Fruit fly (Drosophila melanogaster) whole organism, embryonic: Measurements from ENCODE around the gene Dup99B.
A peak's percentile ranks its signal among the peaks of the same experiment; 100 is the strongest.

Experiments used
- Ada2b ChIP-seq: fragments of 200-800 bp; sonication (Bioruptor generic); IDR thresholded peaks from 2 replicates; pipeline ENCODE4 v1.3.6; 2022; ENCODE audit warnings: missing biosample characterization, missing genetic modification characterization
- Asciz ChIP-seq: fragments of 200-800 bp; sonication (Bioruptor generic); optimal IDR thresholded peaks from 2 replicates; lab custom pipeline; 2017; ENCODE audit warnings: missing biosample characterization, mild to moderate bottlenecking, missing genetic modification characterization, missing genetic modification reagents
- Bdp1 ChIP-seq: fragments of 200-800 bp; sonication (Bioruptor generic); optimal IDR thresholded peaks from 3 replicates; lab custom pipeline; 2016; ENCODE audit warnings: missing biosample characterization, missing genetic modification characterization
- Blimp-1 ChIP-seq: fragments of 200-800 bp; sonication (Bioruptor generic); optimal IDR thresholded peaks from 3 replicates; lab custom pipeline; 2018; ENCODE audit warnings: missing biosample characterization, missing genetic modification characterization, mild to moderate bottlenecking, moderate library complexity, missing genetic modification reagents
- CG10321 ChIP-seq: fragments of 200-800 bp; sonication (Bioruptor generic); IDR thresholded peaks from 2 replicates; pipeline ENCODE4 v1.3.6; 2022; ENCODE audit warnings: missing biosample characterization, missing genetic modification characterization
- CG11093 ChIP-seq: fragments of 200-800 bp; sonication (Bioruptor generic); IDR thresholded peaks from 3 replicates; pipeline ENCODE4 v1.3.6; 2022; ENCODE audit warnings: missing biosample characterization, missing genetic modification characterization
- CG11247 ChIP-seq: fragments of 200-800 bp; sonication (Bioruptor generic); IDR thresholded peaks from 2 replicates; pipeline ENCODE4 v1.3.6; 2022; ENCODE audit warnings: missing biosample characterization, missing genetic modification characterization
- CG11695 ChIP-seq: fragments of 200-800 bp; sonication (Bioruptor generic); IDR thresholded peaks from 3 replicates; pipeline ENCODE4 v1.3.6; 2022; ENCODE audit warnings: missing biosample characterization, missing genetic modification characterization
- CG11696 ChIP-seq: fragments of 200-800 bp; sonication (Bioruptor generic); IDR thresholded peaks from 2 replicates; pipeline ENCODE4 v1.3.6; 2022; ENCODE audit warnings: missing biosample characterization, missing genetic modification characterization
- CG12071 ChIP-seq: fragments of 200-800 bp; sonication (Bioruptor generic); optimal IDR thresholded peaks from 3 replicates; lab custom pipeline; 2018; ENCODE audit warnings: missing biosample characterization, mild to moderate bottlenecking, missing genetic modification characterization
- CG12219 ChIP-seq: fragments of 200-800 bp; sonication (Bioruptor generic); optimal IDR thresholded peaks from 3 replicates; lab custom pipeline; 2018; ENCODE audit warnings: missing biosample characterization, mild to moderate bottlenecking, missing genetic modification characterization
- CG1529 ChIP-seq: fragments of 200-800 bp; sonication (Bioruptor generic); optimal IDR thresholded peaks from 3 replicates; lab custom pipeline; 2018; ENCODE audit warnings: missing biosample characterization, missing genetic modification characterization
- CG15479 ChIP-seq: fragments of 200-800 bp; sonication (Bioruptor generic); optimal IDR thresholded peaks from 3 replicates; lab custom pipeline; 2019; ENCODE audit warnings: missing biosample characterization, mild to moderate bottlenecking, missing genetic modification characterization, moderate library complexity
- CG16815 ChIP-seq: fragments of 200-800 bp; sonication (Bioruptor generic); optimal IDR thresholded peaks from 3 replicates; lab custom pipeline; 2017; ENCODE audit warnings: missing biosample characterization, mild to moderate bottlenecking, missing genetic modification characterization
- CG17186 ChIP-seq: fragments of 200-800 bp; sonication (Bioruptor generic); optimal IDR thresholded peaks from 3 replicates; lab custom pipeline; 2017; ENCODE audit warnings: missing biosample characterization, missing genetic modification reagents, missing genetic modification characterization
- CG17328 ChIP-seq: fragments of 200-800 bp; sonication (Bioruptor generic); IDR thresholded peaks from 2 replicates; pipeline ENCODE4 v1.3.6; 2022; ENCODE audit warnings: missing biosample characterization, missing genetic modification characterization
- CG17568 ChIP-seq: fragments of 200-800 bp; sonication (Bioruptor generic); optimal IDR thresholded peaks from 2 replicates; lab custom pipeline; 2018; ENCODE audit warnings: missing biosample characterization, mild to moderate bottlenecking, missing genetic modification characterization, moderate library complexity
- CG30403 ChIP-seq: fragments of 200-800 bp; sonication (Bioruptor generic); optimal IDR thresholded peaks from 3 replicates; lab custom pipeline; 2016; ENCODE audit warnings: missing biosample characterization, missing genetic modification characterization
- CG32767 ChIP-seq: fragments of 200-800 bp; sonication (Bioruptor generic); IDR thresholded peaks from 2 replicates; pipeline ENCODE4 v1.3.6; 2022; ENCODE audit warnings: missing biosample characterization, missing genetic modification characterization
- CG4282 ChIP-seq: fragments of 200-800 bp; sonication (Bioruptor generic); optimal IDR thresholded peaks from 2 replicates; lab custom pipeline; 2016; ENCODE audit warnings: missing biosample characterization, missing genetic modification characterization
- CG4617 ChIP-seq: fragments of 200-800 bp; sonication (Bioruptor generic); optimal IDR thresholded peaks from 3 replicates; lab custom pipeline; 2016; ENCODE audit warnings: missing biosample characterization, missing genetic modification characterization, borderline replicate concordance
- CG4707 ChIP-seq: fragments of 200-800 bp; sonication (Bioruptor generic); optimal IDR thresholded peaks from 2 replicates; lab custom pipeline; 2018; ENCODE audit warnings: missing biosample characterization, mild to moderate bottlenecking, missing genetic modification characterization, moderate library complexity
- CG6254 ChIP-seq: fragments of 200-800 bp; sonication (Bioruptor generic); optimal IDR thresholded peaks from 3 replicates; lab custom pipeline; 2017; ENCODE audit warnings: mild to moderate bottlenecking, missing biosample characterization, missing genetic modification reagents, missing genetic modification characterization
- CG7357 ChIP-seq: fragments of 200-800 bp; sonication (Bioruptor generic); IDR thresholded peaks from 3 replicates; pipeline ENCODE4 v1.3.6; 2022; ENCODE audit warnings: missing biosample characterization, missing genetic modification characterization
- CG8388 ChIP-seq: fragments of 200-800 bp; sonication (Bioruptor generic); optimal IDR thresholded peaks from 2 replicates; lab custom pipeline; 2019; ENCODE audit warnings: missing biosample characterization, mild to moderate bottlenecking, missing genetic modification characterization, moderate library complexity
- CG9609 ChIP-seq: fragments of 200-800 bp; sonication (Bioruptor generic); optimal IDR thresholded peaks from 3 replicates; lab custom pipeline; 2016; ENCODE audit warnings: missing biosample characterization, missing genetic modification characterization
- CG9817 ChIP-seq: fragments of 200-800 bp; sonication (Bioruptor generic); optimal IDR thresholded peaks from 2 replicates; lab custom pipeline; 2018; ENCODE audit warnings: missing biosample characterization, mild to moderate bottlenecking, missing genetic modification characterization, moderate library complexity
- CG9876 ChIP-seq: fragments of 200-800 bp; sonication (Bioruptor generic); optimal IDR thresholded peaks from 2 replicates; lab custom pipeline; 2016; ENCODE audit warnings: missing biosample characterization, missing genetic modification characterization
- Chrac-16 ChIP-seq: fragments of 200-800 bp; sonication (Bioruptor generic); optimal IDR thresholded peaks from 3 replicates; lab custom pipeline; 2016; ENCODE audit warnings: missing biosample characterization, missing genetic modification characterization
- Ets65A ChIP-seq: fragments of 200-800 bp; sonication (Bioruptor generic); peaks from one replicate; lab custom pipeline; 2016; ENCODE audit warnings: missing biosample characterization, missing genetic modification characterization
- HLHmδ ChIP-seq: fragments of 200-800 bp; sonication (Bioruptor generic); optimal IDR thresholded peaks from 2 replicates; lab custom pipeline; 2018; ENCODE audit warnings: missing biosample characterization, mild to moderate bottlenecking, missing genetic modification characterization, moderate library complexity
- Nf-YC ChIP-seq: fragments of 200-800 bp; optimal IDR thresholded peaks from 3 replicates; lab custom pipeline; 2019; ENCODE audit warnings: missing biosample characterization, mild to moderate bottlenecking, missing genetic modification characterization, moderate library complexity
- Poxn ChIP-seq: fragments of 200-800 bp; sonication (Bioruptor generic); IDR thresholded peaks from 2 replicates; pipeline ENCODE4 v1.3.6; 2022; ENCODE audit warnings: missing biosample characterization, missing genetic modification characterization
- Ravus ChIP-seq: fragments of 200-800 bp; sonication (Bioruptor generic); IDR thresholded peaks from 2 replicates; pipeline ENCODE4 v1.3.6; 2022; ENCODE audit warnings: missing biosample characterization, missing genetic modification characterization
- Usf ChIP-seq: fragments of 200-800 bp; sonication (Bioruptor generic); optimal IDR thresholded peaks from 2 replicates; lab custom pipeline; 2017; ENCODE audit warnings: missing genotype, missing biosample characterization, missing genetic modification characterization
- ap ChIP-seq: fragments of 200-800 bp; sonication (Bioruptor generic); IDR thresholded peaks from 2 replicates; pipeline ENCODE4 v1.3.6; 2022; ENCODE audit warnings: missing biosample characterization, missing genetic modification characterization
- disco-r ChIP-seq: fragments of 200-800 bp; sonication (Bioruptor generic); optimal IDR thresholded peaks from 2 replicates; lab custom pipeline; 2016; ENCODE audit warnings: missing biosample characterization, missing genetic modification characterization
- dysf ChIP-seq: fragments of 200-800 bp; sonication (Bioruptor generic); IDR thresholded peaks from 3 replicates; pipeline ENCODE4 v1.3.6; 2022; ENCODE audit warnings: missing biosample characterization, missing genetic modification characterization
- fd96Cb ChIP-seq: fragments of 200-800 bp; sonication (Bioruptor generic); optimal IDR thresholded peaks from 2 replicates; lab custom pipeline; 2018; ENCODE audit warnings: missing biosample characterization, mild to moderate bottlenecking, missing genetic modification characterization, moderate library complexity
- grau ChIP-seq: fragments of 200-800 bp; optimal IDR thresholded peaks from 3 replicates; lab custom pipeline; 2019; ENCODE audit warnings: missing biosample characterization, mild to moderate bottlenecking, missing genetic modification characterization, moderate library complexity
- her ChIP-seq: fragments of 200-800 bp; sonication (Bioruptor generic); optimal IDR thresholded peaks from 2 replicates; lab custom pipeline; 2016; ENCODE audit warnings: missing biosample characterization, missing genetic modification characterization
- kah ChIP-seq: fragments of 200-800 bp; sonication (Bioruptor generic); optimal IDR thresholded peaks from 2 replicates; lab custom pipeline; 2018; ENCODE audit warnings: missing biosample characterization, mild to moderate bottlenecking, missing genetic modification characterization
- nom ChIP-seq: fragments of 200-800 bp; sonication (Bioruptor generic); optimal IDR thresholded peaks from 2 replicates; lab custom pipeline; 2017; ENCODE audit warnings: missing biosample characterization, missing genetic modification characterization, mild to moderate bottlenecking, moderate library complexity, missing genetic modification reagents
- sd ChIP-seq: fragments of 200-800 bp; sonication (Bioruptor generic); optimal IDR thresholded peaks from 3 replicates; lab custom pipeline; 2018; ENCODE audit warnings: missing biosample characterization, mild to moderate bottlenecking, missing genetic modification characterization, moderate library complexity
- shn ChIP-seq: fragments of 200-800 bp; sonication (Bioruptor generic); optimal IDR thresholded peaks from 3 replicates; lab custom pipeline; 2016; ENCODE audit warnings: missing biosample characterization, missing genetic modification characterization
- sqz ChIP-seq: fragments of 200-800 bp; sonication (Bioruptor generic); optimal IDR thresholded peaks from 3 replicates; lab custom pipeline; 2018; ENCODE audit warnings: missing biosample characterization, mild to moderate bottlenecking, missing genetic modification characterization
- tap ChIP-seq: fragments of 200-800 bp; optimal IDR thresholded peaks from 3 replicates; lab custom pipeline; 2019; ENCODE audit warnings: missing biosample characterization, mild to moderate bottlenecking, missing genetic modification characterization, moderate library complexity
- unpg ChIP-seq: fragments of 200-800 bp; sonication (Bioruptor generic); optimal IDR thresholded peaks from 3 replicates; lab custom pipeline; 2018; ENCODE audit warnings: missing biosample characterization, mild to moderate bottlenecking, missing genetic modification characterization, moderate library complexity
- vfl ChIP-seq: fragments of 200-800 bp; sonication (Bioruptor generic); optimal IDR thresholded peaks from 2 replicates; lab custom pipeline; 2016; ENCODE audit warnings: missing biosample characterization, missing genetic modification characterization
- wdn ChIP-seq: fragments of 200-800 bp; sonication (Bioruptor generic); IDR thresholded peaks from 2 replicates; pipeline ENCODE4 v1.3.6; 2022; ENCODE audit warnings: missing biosample characterization, missing genetic modification characterization

The Dup99B gene

DNA sequence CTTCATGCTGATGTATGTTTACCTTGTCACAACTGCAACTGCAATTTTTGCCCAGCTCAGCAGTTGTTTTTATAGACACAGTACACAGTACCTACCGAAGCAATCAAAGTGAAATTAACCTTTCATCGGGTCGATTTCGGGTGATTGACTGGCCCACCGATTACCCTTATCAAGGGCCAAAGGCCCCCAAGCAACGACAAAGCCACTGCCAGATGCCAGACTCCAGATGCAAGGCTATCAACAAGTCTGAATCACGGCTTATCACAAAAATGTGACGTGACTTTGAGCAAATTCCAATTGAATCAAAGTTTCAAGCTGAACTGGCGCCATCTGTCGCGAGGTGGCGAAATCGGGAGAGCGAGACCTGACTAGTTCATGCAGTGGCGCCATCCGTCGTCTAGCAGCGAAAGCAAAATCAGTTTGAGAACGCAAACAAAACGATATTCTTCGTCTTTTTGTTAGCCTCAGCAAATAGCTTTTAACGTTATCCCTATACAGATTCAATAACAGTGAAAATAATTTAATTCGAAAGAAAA, 1.7 kb upstream of the Dup99B start, which contains the start of gene Obp99b (continued):
- TF ChIP-seq nom (peak; percentile 75), Chrac-16 (GFP tag; lab: Kevin White, UChicago) (peak; percentile 75), CG11695 (GFP tag; lab: Robert Waterston, UW) (peak; percentile 69; the same call in 2 of the 3 replicates), Nf-YC (tag; lab: Kevin White, UChicago) (peak; percentile 25), sd (peak; percentile 25), CG9609 (GFP tag; lab: Kevin White, UChicago) (peak; percentile 76), dysf (GFP tag; lab: Robert Waterston, UW) (peak; percentile 80), CG9876 (GFP tag; lab: Kevin White, UChicago) (peak; percentile 50), vfl (peak; percentile 52), CG4282 (GFP tag; lab: Kevin White, UChicago) (peak; percentile 14), CG30403 (GFP tag; lab: Kevin White, UChicago) (peak; percentile 18), CG11093 (peak; percentile 56; the same call in 2 of the 3 replicates), kah (GFP tag; lab: Kevin White, UChicago) (peak; percentile 79), CG10321 (GFP tag; lab: Robert Waterston, UW) (no peak), disco-r (GFP tag; lab: Kevin White, UChicago) (peak; percentile 69), Asciz (peak; percentile 84), grau (tag; lab: Kevin White, UChicago) (peak; percentile 55), fd96Cb (tag; lab: Kevin White, UChicago) (peak; percentile 47), Poxn (GFP tag; lab: Robert Waterston, UW) (no peak), CG11696 (GFP tag; lab: Robert Waterston, UW) (peak; percentile 61), CG12219 (GFP tag; lab: Kevin White, UChicago) (peak; percentile 90), CG9817 (tag; lab: Kevin White, UChicago) (peak; percentile 66), tap (tag; lab: Kevin White, UChicago) (peak; percentile 46), CG8388 (GFP tag; lab: Kevin White, UChicago) (peak; percentile 53), CG7357 (GFP tag; lab: Robert Waterston, UW) (peak; percentile 55; the same call in 1 of the 3 replicates), shn (GFP tag; lab: Kevin White, UChicago) (peak; percentile 89), CG4617 (GFP tag; lab: Kevin White, UChicago) (peak; percentile 27), her (GFP tag; lab: Kevin White, UChicago) (peak; percentile 76), CG15479 (GFP tag; lab: Kevin White, UChicago) (no peak), unpg (GFP tag; lab: Kevin White, UChicago) (peak; percentile 80), wdn (0 out of 2 replicates have a peak, but pooled peaks have one; percentile 46), Ravus (GFP tag; lab: Robert Waterston, UW) (peak; percentile 2; the same call in 1 of the 2 replicates), Ada2b (peak; percentile 61), Bdp1 (GFP tag; lab: Kevin White, UChicago) (peak; percentile 71), CG32767 (GFP tag; lab: Robert Waterston, UW) (no peak; the same call in 1 of the 2 replicates), Blimp-1 (GFP tag; lab: Kevin White, UChicago) (peak; percentile 48), CG17328 (peak; percentile 86), Usf (GFP tag; lab: Kevin White, UChicago) (peak; percentile 23), CG16815 (GFP tag; lab: Kevin White, UChicago) (peak; percentile 58), CG12071 (GFP tag; lab: Kevin White, UChicago) (peak; percentile 91), CG1529 (GFP tag; lab: Kevin White, UChicago) (peak; percentile 83), ap (GFP tag; lab: Robert Waterston, UW) (peak; percentile 74), Ets65A (peak; percentile 92), CG4707 (GFP tag; lab: Kevin White, UChicago) (peak; percentile 82), CG17186 (GFP tag; lab: Kevin White, UChicago) (peak; percentile 85), CG17568 (GFP tag; lab: Kevin White, UChicago) (peak; percentile 70), sqz (GFP tag; lab: Kevin White, UChicago) (peak; percentile 85), CG11247 (GFP tag; lab: Robert Waterston, UW) (peak; percentile 87), CG6254 (GFP tag; lab: Kevin White, UChicago) (peak; percentile 91), HLHmδ (GFP tag; lab: Kevin White, UChicago) (peak; percentile 99)
